Fruit fly (Drosophila melanogaster) ovary, adult (tissue): ENCODE data around the gene CG5500.

Experiments used
- CG17801 ChIP-seq: fragments of 200-800 bp; optimal IDR thresholded peaks from 2 replicates; lab custom pipeline; 2019; ENCODE audit warnings: missing biosample characterization, mild to moderate bottlenecking, missing genetic modification characterization, moderate library complexity; ENCODE audit not compliant: partially characterized antibody

The CG5500 gene

dm6 chr3R:26881121-26881895, 4.9 kb downstream of the CG5500 start, which contains the start of the genes ro and T48:
Gene ro, minus strand, starts transcription at chr3R:26881171.
Gene T48, plus strand, starts transcription at chr3R:26881734.
- TF ChIP-seq CG17801, result peak; percentile 53

- no peak for TF ChIP-seq CG17801
Observed at dm6 chr3R:26882230-26883014, 6.0 kb downstream of the CG5500 start.

dm6 chr3R:26883015-26883292, 6.5 kb downstream of the CG5500 start:
- no peak for TF ChIP-seq CG17801

DNA sequence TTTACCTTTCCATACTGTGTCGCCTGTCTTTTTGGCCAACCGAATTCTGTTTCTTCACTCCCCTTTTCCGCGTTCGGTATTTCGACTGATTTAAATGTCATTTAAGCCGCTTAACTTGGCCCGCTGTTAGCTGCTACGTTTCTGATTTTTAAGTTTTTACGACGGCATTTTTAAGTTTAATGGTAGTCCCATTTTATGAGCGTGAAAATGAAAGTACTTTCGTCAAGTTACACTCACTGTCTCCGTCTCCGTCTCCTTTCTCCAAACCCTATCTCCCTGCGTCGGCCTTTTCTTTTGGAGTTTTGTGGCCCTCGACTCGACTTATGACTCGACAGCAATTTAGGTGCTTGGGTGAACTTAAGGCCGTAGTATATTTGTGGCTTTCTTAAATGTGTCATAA, 8.8 kb downstream of the CG5500 start:
- no peak for TF ChIP-seq CG17801

dm6 chr3R:26886283-26886689, 9.9 kb downstream of the CG5500 start:
- TF ChIP-seq CG17801, result peak; percentile 55

- no peak for TF ChIP-seq CG17801
Observed at dm6 chr3R:26887155-26887554, 10.7 kb downstream of the CG5500 start.

DNA sequence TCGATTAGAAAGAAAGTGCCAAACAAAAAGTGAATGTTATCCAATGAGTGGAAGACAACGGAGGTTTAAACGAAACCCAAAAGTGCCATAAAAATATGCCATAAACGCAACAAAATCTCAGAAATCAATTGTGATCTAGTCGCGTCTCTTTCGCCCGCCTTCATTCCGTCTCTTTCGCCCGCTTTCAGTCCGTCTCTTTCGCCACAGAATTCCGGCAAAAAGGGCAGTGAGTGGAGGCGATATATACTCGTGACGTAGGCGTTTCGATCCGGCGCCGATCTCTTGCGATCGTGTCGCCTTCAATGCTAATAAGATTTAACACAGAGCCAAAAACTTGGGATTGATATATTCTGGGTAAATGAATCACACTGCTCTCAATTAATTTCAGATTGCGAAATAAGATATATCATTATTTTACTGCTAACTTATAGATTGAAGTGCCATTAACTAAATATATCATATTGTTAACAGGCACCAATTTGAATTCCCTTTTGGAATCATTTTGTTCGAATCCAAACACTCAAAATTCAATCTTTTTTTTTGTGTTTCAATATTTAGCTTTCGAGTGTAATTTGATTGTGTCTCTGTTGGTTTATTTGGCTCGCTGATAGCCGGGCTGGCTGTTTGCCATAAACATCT, 11.8 kb downstream of the CG5500 start:
- no peak for TF ChIP-seq CG17801

- no peak for TF ChIP-seq CG17801
Observed at dm6 chr3R:26890088-26890487, 13.7 kb downstream of the CG5500 start.

- TF ChIP-seq CG17801, result no peak
Observed at dm6 chr3R:26890499-26890898, 14.1 kb downstream of the CG5500 start.

- no peak for TF ChIP-seq CG17801
Observed at dm6 chr3R:26892764-26893163, 16.3 kb downstream of the CG5500 start.

- TF ChIP-seq CG17801, result no peak
Observed at dm6 chr3R:26893621-26894316, 17.3 kb downstream of the CG5500 start.

dm6 chr3R:26896260-26896659, 19.8 kb downstream of the CG5500 start:
- no peak for TF ChIP-seq CG17801

- no peak for TF ChIP-seq CG17801
Observed at dm6 chr3R:26897302-26897701, 20.9 kb downstream of the CG5500 start.

- no peak for TF ChIP-seq CG17801
Observed at dm6 chr3R:26899982-26900381, 23.6 kb downstream of the CG5500 start.

dm6 chr3R:26906034-26906433, 29.6 kb downstream of the CG5500 start:
- TF ChIP-seq CG17801, result no peak

DNA sequence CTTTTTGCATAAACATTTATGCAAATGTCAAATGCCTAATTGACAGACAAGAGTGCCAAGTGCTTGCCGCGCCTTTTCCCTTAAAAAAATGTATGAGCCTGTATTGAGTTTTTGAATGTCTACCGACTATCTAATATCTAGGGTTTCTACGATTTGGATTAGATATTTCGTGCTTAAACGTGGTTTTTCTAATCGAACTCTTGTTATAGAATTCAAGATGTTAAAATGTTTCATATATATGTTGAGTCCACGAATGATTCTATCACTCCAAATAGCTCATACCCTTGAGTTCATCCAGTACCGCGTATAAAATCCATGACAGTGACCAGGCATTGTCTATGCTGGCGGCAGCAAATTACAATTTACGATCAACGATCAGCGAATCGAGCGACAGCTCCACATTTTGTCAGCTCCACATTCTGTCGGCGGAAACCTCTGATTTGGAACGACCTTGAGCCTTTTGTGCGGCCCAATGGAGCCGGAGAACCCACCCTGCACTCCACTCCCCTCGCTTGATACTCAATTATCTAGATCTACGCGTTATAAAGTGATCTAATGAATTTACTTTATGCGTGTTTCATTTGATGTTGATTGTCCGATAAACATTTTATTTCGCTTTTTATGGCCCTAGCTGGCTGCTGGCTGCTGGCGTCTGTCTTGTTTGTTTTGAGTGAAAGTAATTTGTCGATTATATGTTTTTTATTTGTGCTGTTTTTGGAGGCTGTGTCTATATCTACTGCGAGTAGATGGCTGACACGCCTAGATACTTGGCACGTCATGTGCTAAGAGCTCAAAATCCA, 30.5 kb downstream of the CG5500 start:
- no peak for TF ChIP-seq CG17801
